Fruit fly (Drosophila melanogaster) whole organism, embryonic: ENCODE measurements around the gene DCTN6-p27.

Experiments used
- Asciz ChIP-seq: fragments of 200-800 bp; sonication (Bioruptor generic); optimal IDR thresholded peaks from 2 replicates; lab custom pipeline; 2017; ENCODE audit warnings: missing biosample characterization, mild to moderate bottlenecking, missing genetic modification characterization, missing genetic modification reagents
- Bgb ChIP-seq: fragments of 200-800 bp; sonication (Bioruptor generic); IDR thresholded peaks from 2 replicates; pipeline ENCODE4 v1.3.6; 2022; ENCODE audit warnings: missing biosample characterization, missing genetic modification characterization; ENCODE audit not compliant: partially characterized antibody
- Blimp-1 ChIP-seq: fragments of 200-800 bp; sonication (Bioruptor generic); optimal IDR thresholded peaks from 3 replicates; lab custom pipeline; 2018; ENCODE audit warnings: missing biosample characterization, missing genetic modification characterization, mild to moderate bottlenecking, moderate library complexity, missing genetic modification reagents
- CG10565 ChIP-seq: fragments of 200-800 bp; sonication (Bioruptor generic); optimal IDR thresholded peaks from 3 replicates; lab custom pipeline; 2016; ENCODE audit warnings: missing biosample characterization, mild to moderate bottlenecking, missing genetic modification characterization
- CG12659 ChIP-seq: fragments of 200-800 bp; sonication (Bioruptor generic); optimal IDR thresholded peaks from 3 replicates; lab custom pipeline; 2017; ENCODE audit warnings: mild to moderate bottlenecking, missing biosample characterization, missing genetic modification reagents, missing genetic modification characterization
- CG13287 ChIP-seq: fragments of 200-800 bp; sonication (Bioruptor generic); IDR thresholded peaks from 2 replicates; pipeline ENCODE4 v1.3.6; 2022; ENCODE audit warnings: missing biosample characterization, missing genetic modification characterization; ENCODE audit not compliant: partially characterized antibody
- CG14667 ChIP-seq: fragments of 200-800 bp; sonication (Bioruptor generic); IDR thresholded peaks from 2 replicates; pipeline ENCODE4 v1.3.6; 2022; ENCODE audit warnings: missing biosample characterization, missing genetic modification characterization
- CG1529 ChIP-seq: fragments of 200-800 bp; sonication (Bioruptor generic); optimal IDR thresholded peaks from 3 replicates; lab custom pipeline; 2018; ENCODE audit warnings: missing biosample characterization, missing genetic modification characterization
- CG1603 ChIP-seq: fragments of 200-800 bp; sonication (Bioruptor generic); optimal IDR thresholded peaks from 2 replicates; lab custom pipeline; 2019; ENCODE audit warnings: missing biosample characterization, mild to moderate bottlenecking, missing genetic modification characterization, moderate library complexity
- CG17361 ChIP-seq: fragments of 200-800 bp; sonication (Bioruptor generic); IDR thresholded peaks from 3 replicates; pipeline ENCODE4 v1.3.6; 2022; ENCODE audit warnings: missing biosample characterization, missing genetic modification characterization
- CG17802 ChIP-seq: fragments of 200-800 bp; sonication (Bioruptor generic); optimal IDR thresholded peaks from 2 replicates; lab custom pipeline; 2018; ENCODE audit warnings: missing biosample characterization, mild to moderate bottlenecking, missing genetic modification characterization, moderate library complexity
- CG2129 ChIP-seq: fragments of 200-800 bp; sonication (Bioruptor generic); IDR thresholded peaks from 2 replicates; pipeline ENCODE4 v1.3.6; 2022; ENCODE audit warnings: missing biosample characterization, missing genetic modification characterization; ENCODE audit not compliant: partially characterized antibody
- CG30431 ChIP-seq: fragments of 200-800 bp; sonication (Bioruptor generic); optimal IDR thresholded peaks from 2 replicates; lab custom pipeline; 2017; ENCODE audit warnings: missing biosample characterization, missing genetic modification characterization
- CG34376 ChIP-seq: fragments of 200-800 bp; sonication (Bioruptor generic); optimal IDR thresholded peaks from 2 replicates; lab custom pipeline; 2018; ENCODE audit warnings: missing biosample characterization, mild to moderate bottlenecking, missing genetic modification characterization
- CG3847 ChIP-seq: fragments of 200-800 bp; sonication (Bioruptor generic); IDR thresholded peaks from 2 replicates; pipeline ENCODE4 v1.3.6; 2022; ENCODE audit warnings: missing biosample characterization, missing genetic modification characterization
- CG43689 ChIP-seq: fragments of 200-800 bp; sonication (Bioruptor generic); IDR thresholded peaks from 2 replicates; pipeline ENCODE4 v1.3.6; 2022; ENCODE audit warnings: missing biosample characterization, missing genetic modification characterization
- CG4404 ChIP-seq: fragments of 200-800 bp; sonication (Bioruptor generic); IDR thresholded peaks from 2 replicates; pipeline ENCODE4 v1.3.6; 2022; ENCODE audit warnings: missing biosample characterization, missing genetic modification characterization
- CG6791 ChIP-seq: fragments of 200-800 bp; sonication (Bioruptor generic); IDR thresholded peaks from 3 replicates; pipeline ENCODE4 v1.3.6; 2022; ENCODE audit warnings: missing biosample characterization, missing genetic modification characterization; ENCODE audit not compliant: partially characterized antibody
- CG7963 ChIP-seq: fragments of 200-800 bp; sonication (Bioruptor generic); IDR thresholded peaks from 3 replicates; pipeline ENCODE4 v1.3.6; 2022; ENCODE audit warnings: missing biosample characterization, missing genetic modification characterization; ENCODE audit not compliant: partially characterized antibody
- CG9817 ChIP-seq: fragments of 200-800 bp; sonication (Bioruptor generic); optimal IDR thresholded peaks from 2 replicates; lab custom pipeline; 2018; ENCODE audit warnings: missing biosample characterization, mild to moderate bottlenecking, missing genetic modification characterization, moderate library complexity
- Chrac-16 ChIP-seq: fragments of 200-800 bp; sonication (Bioruptor generic); optimal IDR thresholded peaks from 3 replicates; lab custom pipeline; 2016; ENCODE audit warnings: missing biosample characterization, missing genetic modification characterization
- Dip2 ChIP-seq: fragments of 200-800 bp; sonication (Bioruptor generic); IDR thresholded peaks from 2 replicates; pipeline ENCODE4 v1.3.6; 2022; ENCODE audit warnings: missing biosample characterization, missing genetic modification characterization
- Ets65A ChIP-seq: fragments of 200-800 bp; sonication (Bioruptor generic); peaks from one replicate; lab custom pipeline; 2016; ENCODE audit warnings: missing biosample characterization, missing genetic modification characterization
- HLH3B ChIP-seq: fragments of 200-800 bp; sonication (Bioruptor generic); IDR thresholded peaks from 2 replicates; pipeline ENCODE4 v1.3.6; 2022; ENCODE audit warnings: missing biosample characterization, missing genetic modification characterization
- Lim3 ChIP-seq: fragments of 200-800 bp; sonication (Bioruptor generic); IDR thresholded peaks from 2 replicates; pipeline ENCODE4 v1.3.6; 2022; ENCODE audit warnings: missing biosample characterization, missing genetic modification characterization
- MBD-R2 ChIP-seq: fragments of 200-800 bp; sonication (Bioruptor generic); IDR thresholded peaks from 2 replicates; pipeline ENCODE4 v1.3.6; 2022; ENCODE audit warnings: missing biosample characterization, missing genetic modification characterization
- NC2β ChIP-seq: fragments of 200-800 bp; sonication (Bioruptor generic); optimal IDR thresholded peaks from 2 replicates; lab custom pipeline; 2016; ENCODE audit warnings: missing biosample characterization, missing genetic modification characterization
- Opbp ChIP-seq: fragments of 200-800 bp; sonication (Bioruptor generic); IDR thresholded peaks from 3 replicates; pipeline ENCODE4 v1.3.6; 2022; ENCODE audit warnings: missing biosample characterization, missing genetic modification characterization; ENCODE audit not compliant: partially characterized antibody
- Scr ChIP-seq: fragments of 200-800 bp; sonication (Bioruptor generic); IDR thresholded peaks from 2 replicates; pipeline ENCODE4 v1.3.6; 2022; ENCODE audit warnings: missing biosample characterization, missing genetic modification characterization; ENCODE audit not compliant: partially characterized antibody
- Sry-β ChIP-seq: fragments of 200-800 bp; sonication (Bioruptor generic); optimal IDR thresholded peaks from 2 replicates; lab custom pipeline; 2018; ENCODE audit warnings: missing biosample characterization, mild to moderate bottlenecking, missing genetic modification characterization, moderate library complexity
- Sry-δ ChIP-seq: fragments of 200-800 bp; sonication (Bioruptor generic); optimal IDR thresholded peaks from 2 replicates; lab custom pipeline; 2016; ENCODE audit warnings: missing biosample characterization, missing genetic modification characterization
- YL-1 ChIP-seq: fragments of 200-800 bp; sonication (Bioruptor generic); optimal IDR thresholded peaks from 3 replicates; lab custom pipeline; 2017; ENCODE audit warnings: missing biosample characterization, mild to moderate bottlenecking, missing genetic modification characterization
- bbx ChIP-seq: fragments of 200-800 bp; sonication (Bioruptor generic); IDR thresholded peaks from 2 replicates; pipeline ENCODE4 v1.3.6; 2022; ENCODE audit warnings: missing biosample characterization, missing genetic modification characterization; ENCODE audit not compliant: partially characterized antibody
- bigmax ChIP-seq: fragments of 200-800 bp; sonication (Bioruptor generic); optimal IDR thresholded peaks from 2 replicates; lab custom pipeline; 2018; ENCODE audit warnings: missing biosample characterization, mild to moderate bottlenecking, missing genetic modification characterization
- gcm ChIP-seq: fragments of 200-800 bp; sonication (Bioruptor generic); optimal IDR thresholded peaks from 2 replicates; lab custom pipeline; 2019; ENCODE audit warnings: missing biosample characterization, mild to moderate bottlenecking, missing genetic modification characterization, moderate library complexity
- hbn ChIP-seq: fragments of 200-800 bp; sonication (Bioruptor generic); IDR thresholded peaks from 2 replicates; pipeline ENCODE4 v1.3.6; 2022; ENCODE audit warnings: missing biosample characterization, missing genetic modification characterization; ENCODE audit not compliant: partially characterized antibody
- insv ChIP-seq, 2 experiments: fragments of 200-800 bp; sonication (Bioruptor generic); optimal IDR thresholded peaks; 3 replicates each; lab custom pipeline; 2016 to 2018; ENCODE audit warnings: missing biosample characterization in 2 of 2, missing genetic modification characterization in 2 of 2
- inv ChIP-seq: fragments of 200-800 bp; sonication (Bioruptor generic); IDR thresholded peaks from 2 replicates; pipeline ENCODE4 v1.3.6; 2022; ENCODE audit warnings: missing biosample characterization, missing genetic modification characterization; ENCODE audit not compliant: partially characterized antibody
- p53 ChIP-seq: fragments of 200-800 bp; sonication (Bioruptor generic); optimal IDR thresholded peaks from 2 replicates; lab custom pipeline; 2016; ENCODE audit warnings: missing biosample characterization, missing genetic modification characterization
- pnt ChIP-seq: fragments of 200-800 bp; sonication (Bioruptor generic); optimal IDR thresholded peaks from 3 replicates; lab custom pipeline; 2016; ENCODE audit warnings: missing biosample characterization, missing genetic modification characterization
- sens-2 ChIP-seq: fragments of 200-800 bp; sonication (Bioruptor generic); IDR thresholded peaks from 2 replicates; pipeline ENCODE4 v1.3.6; 2022; ENCODE audit warnings: missing biosample characterization, missing genetic modification characterization
- sna ChIP-seq: fragments of 200-800 bp; sonication (Bioruptor generic); IDR thresholded peaks from 2 replicates; pipeline ENCODE4 v1.3.6; 2022; ENCODE audit warnings: missing biosample characterization, missing genetic modification characterization; ENCODE audit not compliant: partially characterized antibody
- stwl ChIP-seq: fragments of 200-800 bp; sonication (Bioruptor generic); optimal IDR thresholded peaks from 3 replicates; lab custom pipeline; 2018; ENCODE audit warnings: missing biosample characterization, mild to moderate bottlenecking, missing genetic modification characterization, moderate library complexity
- sug ChIP-seq: fragments of 200-800 bp; optimal IDR thresholded peaks from 2 replicates; lab custom pipeline; 2019; ENCODE audit warnings: missing biosample characterization, mild to moderate bottlenecking, missing genetic modification characterization, moderate library complexity
- trem ChIP-seq: fragments of 200-800 bp; optimal IDR thresholded peaks from 3 replicates; lab custom pipeline; 2019; ENCODE audit warnings: missing biosample characterization, mild to moderate bottlenecking, missing genetic modification characterization, moderate library complexity
- unpg ChIP-seq: fragments of 200-800 bp; sonication (Bioruptor generic); optimal IDR thresholded peaks from 3 replicates; lab custom pipeline; 2018; ENCODE audit warnings: missing biosample characterization, mild to moderate bottlenecking, missing genetic modification characterization, moderate library complexity

Gene DCTN6-p27

dm6 chr2L:19112200-19112599 lies 19.9 kb upstream of the DCTN6-p27 start:
- TF ChIP-seq Lim3 (GFP tag; lab: Robert Waterston, UW): 0 out of 2 replicates have a peak, but pooled peaks have one; percentile 3
- TF ChIP-seq CG9817 (tag; lab: Kevin White, UChicago): no peak
- peak; percentile 88 for TF ChIP-seq Blimp-1 (GFP tag; lab: Kevin White, UChicago)
- TF ChIP-seq, all 482 proteins: peak for 2

- TF ChIP-seq Chrac-16 (GFP tag; lab: Kevin White, UChicago) (no peak), Sry-δ (peak; percentile 88), CG10565 (GFP tag; lab: Kevin White, UChicago) (no peak), HLH3B (GFP tag; lab: Robert Waterston, UW) (no peak), insv (GFP tag; optimal IDR thresholded peaks at IDR 0.05; lab: Kevin White, UChicago) (peak in 1 of 2 experiments; percentile 93), p53 (GFP tag; lab: Kevin White, UChicago) (no peak), pnt (GFP tag; lab: Kevin White, UChicago) (no peak), CG17802 (no peak), unpg (GFP tag; lab: Kevin White, UChicago) (no peak), CG43689 (no peak), CG1529 (no peak), CG3847 (GFP tag; lab: Robert Waterston, UW) (peak; percentile 66), NC2β (GFP tag; lab: Kevin White, UChicago) (no peak), CG7963 (GFP tag; lab: Robert Waterston, UW) (peak; percentile 51; the same call in 2 of the 3 replicates), CG1603 (tag; lab: Kevin White, UChicago) (peak; percentile 50), Ets65A (GFP tag; lab: Kevin White, UChicago) (no peak), CG13287 (GFP tag; lab: Robert Waterston, UW) (peak; percentile 88), stwl (tag; lab: Kevin White, UChicago) (peak; percentile 68), sens-2 (GFP tag; lab: Robert Waterston, UW) (no peak), CG34376 (GFP tag; lab: Kevin White, UChicago) (no peak), Opbp (GFP tag; lab: Robert Waterston, UW) (peak; percentile 74; the same call in 2 of the 3 replicates), Scr (GFP tag; lab: Robert Waterston, UW) (peak; percentile 68), CG17361 (GFP tag; lab: Robert Waterston, UW) (no peak), sna (peak; percentile 80), bigmax (GFP tag; lab: Kevin White, UChicago) (peak; percentile 44), CG6791 (peak; percentile 76), MBD-R2 (peak; percentile 77), CG4404 (GFP tag; lab: Robert Waterston, UW) (no peak), gcm (GFP tag; lab: Kevin White, UChicago) (no peak), Dip2 (GFP tag; lab: Robert Waterston, UW) (no peak), CG2129 (GFP tag; lab: Robert Waterston, UW) (peak; percentile 31; the same call in 1 of the 2 replicates), CG30431 (GFP tag; lab: Kevin White, UChicago) (no peak), bbx (GFP tag; lab: Robert Waterston, UW) (peak; percentile 78), inv (0 out of 2 replicates have a peak, but pooled peaks have one; percentile 24), CG12659 (GFP tag; lab: Kevin White, UChicago) (peak; percentile 16), hbn (GFP tag; lab: Robert Waterston, UW) (peak; percentile 78), CG14667 (GFP tag; lab: Robert Waterston, UW) (no peak), Asciz (GFP tag; lab: Kevin White, UChicago) (no peak), Sry-β (GFP tag; lab: Kevin White, UChicago) (no peak), Bgb (GFP tag; lab: Robert Waterston, UW) (peak; percentile 70), trem (tag; lab: Kevin White, UChicago) (peak; percentile 41), YL-1 (GFP tag; lab: Kevin White, UChicago) (peak; percentile 35), sug (peak; percentile 21)
These were observed 17.8 kb upstream of the DCTN6-p27 start, which contains the start of gene CG10561 for dm6 chr2L:19114183-19114776. TSS of gene CG10561 (plus strand) at chr2L:19114401.
